Fruit fly (Drosophila melanogaster): ENCODE measurements around the gene Gbs-70E.

The Gbs-70E gene

DNA sequence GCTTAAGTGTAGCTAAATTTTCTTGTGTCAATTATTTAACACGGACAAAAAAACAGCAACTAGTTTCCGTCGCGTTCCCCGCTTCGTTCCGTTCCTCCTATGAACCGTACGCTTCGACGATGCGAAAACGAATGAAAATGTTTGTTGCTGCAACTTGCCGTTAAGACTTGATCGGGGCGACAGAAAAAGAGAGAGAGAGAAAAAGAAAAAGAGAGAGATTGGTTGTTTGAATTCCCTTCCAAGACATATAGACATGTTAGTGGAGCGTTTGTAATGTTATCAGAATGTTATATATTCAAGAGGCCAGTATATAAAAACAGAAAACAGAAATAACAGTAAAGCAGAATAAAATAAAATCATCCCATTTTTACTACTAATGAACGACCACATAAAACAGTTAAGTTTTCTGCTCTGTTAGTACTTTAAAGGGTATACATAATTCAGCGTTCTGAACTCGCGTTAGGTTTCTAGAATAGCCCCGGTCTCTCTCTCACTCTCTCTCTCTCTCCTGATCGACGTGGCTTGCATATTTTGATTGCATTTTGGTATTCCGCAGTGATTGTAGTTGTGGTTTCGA lies at the start of gene Gbs-70E:
Gene Gbs-70E (minus strand): TSS at position 137 of the 577 bp plus-strand sequence.
- peak; percentile 97 for TF ChIP-seq CG17801 (GFP tag; optimal IDR thresholded peaks at IDR 0.05; ENCODE audit: partially characterized antibody)

DNA sequence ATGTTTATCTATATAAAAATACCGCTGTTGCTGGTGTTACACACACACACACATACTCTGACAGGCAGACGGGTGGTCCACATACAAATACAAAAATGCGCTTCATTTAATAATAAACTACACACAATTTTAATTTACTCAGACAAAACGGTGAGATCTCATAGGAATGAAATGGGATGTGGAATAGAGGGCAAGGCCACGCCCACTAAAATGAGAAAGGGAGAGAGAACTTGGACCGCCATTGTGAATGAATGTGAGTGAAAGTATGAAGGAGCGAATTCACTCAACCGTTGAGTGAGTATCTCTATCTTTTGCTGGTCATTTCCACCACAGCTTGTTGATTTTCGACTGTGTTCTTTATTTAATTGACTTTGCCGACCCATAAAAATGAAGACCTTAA lies 49.8 kb upstream of the Gbs-70E start:
- TF ChIP-seq CG17801 (GFP tag; optimal IDR thresholded peaks at IDR 0.05; ENCODE audit: partially characterized antibody), result no peak

DNA sequence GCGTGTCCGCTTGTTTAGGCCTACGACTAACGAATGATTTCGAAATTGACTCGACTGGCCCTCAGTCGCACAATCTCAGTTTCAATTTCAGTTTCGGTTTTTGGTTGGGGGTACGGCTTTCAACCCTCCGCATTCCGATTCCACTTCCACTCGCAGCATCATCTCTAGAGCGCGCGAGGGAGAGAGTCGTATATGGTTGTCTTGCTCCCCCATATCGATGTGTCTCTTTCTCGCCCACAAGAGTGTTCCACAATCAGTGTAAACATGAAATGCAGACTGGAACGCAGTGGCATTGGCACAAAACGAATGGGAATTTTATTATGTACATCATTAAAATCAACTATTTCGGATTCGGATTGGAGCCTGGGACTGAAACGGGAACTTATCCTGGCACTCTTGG lies 48.7 kb upstream of the Gbs-70E start, which contains the start of gene HGTX:
Gene HGTX (minus strand): TSS at position 38 of the 400 bp plus-strand sequence.
- TF ChIP-seq CG17801 (GFP tag; optimal IDR thresholded peaks at IDR 0.05; ENCODE audit: partially characterized antibody), result no peak

DNA sequence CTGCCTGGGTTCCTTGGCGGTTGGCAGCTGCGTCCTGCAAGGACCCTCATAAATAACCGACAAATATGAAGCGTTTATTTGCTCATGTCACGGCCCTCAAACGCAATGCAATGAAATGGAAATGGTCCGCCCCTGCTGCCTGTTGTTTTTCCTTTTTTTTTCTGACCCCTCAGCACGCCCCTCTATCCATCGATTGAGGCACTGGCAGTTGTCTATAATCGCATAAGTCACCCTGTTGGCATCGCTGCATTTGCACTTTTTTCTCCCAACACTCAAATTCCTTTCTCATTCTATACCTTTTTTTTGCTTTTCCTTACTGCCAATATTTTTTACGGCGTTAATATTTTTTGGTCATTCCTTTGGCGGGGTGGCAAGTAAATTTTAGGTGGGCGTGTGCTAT lies 41.4 kb upstream of the Gbs-70E start:
- no peak for TF ChIP-seq CG17801 (GFP tag; optimal IDR thresholded peaks at IDR 0.05; ENCODE audit: partially characterized antibody)

DNA sequence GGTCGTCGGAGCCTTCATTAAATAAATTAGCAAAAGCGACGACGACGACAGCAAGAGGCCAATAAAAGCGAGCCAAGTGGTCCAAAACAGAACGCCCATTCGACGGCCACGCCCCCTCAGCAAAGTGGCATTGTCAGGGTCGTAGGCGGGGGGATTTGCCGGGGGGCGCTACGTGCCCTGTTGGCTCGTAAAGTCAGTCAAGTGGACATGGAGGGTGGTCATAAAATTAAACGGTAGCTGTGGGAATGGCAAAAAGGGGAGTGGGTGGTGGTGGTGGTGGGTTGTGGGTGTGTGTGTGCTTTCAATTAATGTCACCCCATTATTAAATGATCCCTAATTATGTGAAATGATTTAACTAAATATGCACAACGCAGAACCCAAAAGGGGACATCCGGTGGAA lies 40.2 kb upstream of the Gbs-70E start:
- no peak for TF ChIP-seq CG17801 (GFP tag; optimal IDR thresholded peaks at IDR 0.05; ENCODE audit: partially characterized antibody)

DNA sequence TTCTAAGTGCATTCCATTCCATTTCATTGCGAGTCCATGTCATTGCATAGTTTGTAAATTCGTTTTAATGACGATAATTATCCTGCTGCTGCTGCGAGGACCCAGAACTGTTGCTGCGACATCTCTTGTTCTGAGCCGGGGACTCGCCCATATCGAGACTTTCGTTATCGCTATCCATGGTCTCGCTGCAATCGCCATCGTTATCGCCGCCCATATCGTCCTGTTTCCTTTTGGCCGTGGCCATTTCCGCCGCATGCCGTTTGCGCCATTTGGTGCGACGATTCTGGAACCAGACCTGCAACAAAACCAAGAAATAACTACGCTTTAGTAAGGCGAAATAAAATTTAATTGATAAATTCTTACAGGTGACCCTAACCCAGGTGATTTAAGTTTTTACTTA lies 33.0 kb upstream of the Gbs-70E start:
- no peak for TF ChIP-seq CG17801 (GFP tag; optimal IDR thresholded peaks at IDR 0.05; ENCODE audit: partially characterized antibody)

DNA sequence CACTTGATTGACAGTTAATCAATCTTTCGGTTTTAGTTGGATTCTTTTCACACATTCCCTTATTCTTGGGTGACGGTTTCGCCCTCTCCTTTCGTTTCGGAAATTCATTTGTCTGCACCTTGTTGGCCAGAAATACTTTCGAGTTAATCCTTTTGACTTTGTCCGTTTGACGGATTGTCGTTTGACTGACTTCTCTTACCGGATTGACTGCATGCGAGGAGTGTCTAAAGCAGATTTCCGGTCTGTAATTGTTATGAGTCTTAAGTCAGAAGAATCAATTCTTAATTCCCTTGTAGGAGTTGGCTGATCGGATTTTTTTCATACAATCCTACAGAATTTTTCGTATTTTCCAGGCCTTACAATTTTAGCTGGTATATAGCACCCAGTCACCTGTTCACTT lies 32.0 kb upstream of the Gbs-70E start:
- TF ChIP-seq CG17801 (GFP tag; optimal IDR thresholded peaks at IDR 0.05; ENCODE audit: partially characterized antibody), result no peak

DNA sequence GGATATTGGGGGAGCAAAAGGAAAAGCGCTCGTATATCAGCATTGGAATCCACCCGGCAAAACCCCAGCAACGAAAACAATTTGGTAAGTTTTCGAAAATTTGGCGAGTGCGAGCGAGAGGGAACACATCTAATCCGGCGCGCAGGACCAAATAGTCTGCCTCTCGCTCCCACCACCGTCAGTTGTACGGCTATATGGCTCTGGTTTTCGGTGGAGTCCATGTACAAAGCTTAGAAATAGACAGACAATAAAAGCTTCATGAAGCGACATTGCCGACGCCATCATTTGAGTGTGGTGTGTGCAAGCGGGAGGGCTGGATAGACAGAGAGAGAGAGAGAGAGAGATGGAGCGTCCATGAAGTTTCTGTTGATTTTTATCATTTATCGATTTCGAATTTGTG lies 29.5 kb upstream of the Gbs-70E start:
- TF ChIP-seq CG17801 (GFP tag; optimal IDR thresholded peaks at IDR 0.05; ENCODE audit: partially characterized antibody), result no peak

DNA sequence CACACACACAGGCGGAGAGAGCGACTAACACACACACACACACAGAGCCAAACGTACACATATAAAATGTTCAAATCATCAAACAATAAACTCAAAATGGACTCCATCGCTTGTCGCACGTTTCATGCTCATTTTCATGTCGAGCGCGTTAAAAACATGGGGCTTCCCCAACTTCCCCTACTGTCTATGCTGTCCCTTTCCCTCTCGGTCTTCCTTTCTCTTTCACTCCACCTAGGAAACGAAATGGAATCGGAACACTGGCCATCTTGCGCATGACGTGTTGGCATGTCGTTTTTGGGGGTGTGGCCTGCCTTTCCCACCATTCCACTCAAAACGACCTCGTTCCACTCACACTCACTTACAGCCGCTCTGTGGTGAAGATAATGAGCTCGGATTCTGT lies 28.1 kb upstream of the Gbs-70E start:
- no peak for TF ChIP-seq CG17801 (GFP tag; optimal IDR thresholded peaks at IDR 0.05; ENCODE audit: partially characterized antibody)

DNA sequence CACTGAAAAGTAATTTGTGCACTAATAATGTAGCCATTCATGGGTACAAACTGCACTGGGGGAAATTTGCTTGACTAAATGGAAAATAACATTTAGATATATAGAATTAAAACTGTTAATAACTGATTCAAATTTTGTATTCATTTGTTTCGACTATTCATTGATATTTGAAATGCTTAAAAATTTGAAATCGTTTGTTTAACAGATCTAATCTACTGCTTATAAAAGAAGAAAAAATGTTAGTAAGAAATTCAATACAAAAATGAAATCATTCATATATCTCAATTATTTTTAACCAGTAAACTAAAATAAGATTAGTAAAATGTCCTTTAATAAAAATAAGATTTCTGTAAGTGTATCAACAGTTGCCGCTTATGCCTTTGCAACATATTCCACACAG lies 25.2 kb upstream of the Gbs-70E start:
- no peak for TF ChIP-seq CG17801 (GFP tag; optimal IDR thresholded peaks at IDR 0.05; ENCODE audit: partially characterized antibody)

DNA sequence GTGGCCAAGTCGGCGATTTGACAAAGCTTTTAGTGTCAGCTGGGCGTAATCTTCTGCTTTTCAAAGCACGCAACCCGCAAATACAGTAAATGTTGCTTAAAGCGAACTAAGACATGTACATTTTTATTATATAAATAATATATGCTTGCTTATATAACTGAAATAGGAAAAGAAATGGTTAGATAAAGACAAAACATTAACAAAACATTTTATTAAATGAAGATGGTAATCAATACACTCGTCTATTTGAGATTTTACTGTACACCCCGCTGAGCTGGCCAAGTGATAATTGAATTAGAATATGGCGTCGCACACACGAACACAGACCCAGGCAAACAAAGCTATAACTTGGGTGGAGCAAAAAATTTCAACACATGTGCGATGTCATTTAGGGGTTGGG lies 23.9 kb upstream of the Gbs-70E start:
- TF ChIP-seq CG17801 (GFP tag; optimal IDR thresholded peaks at IDR 0.05; ENCODE audit: partially characterized antibody), result no peak

DNA sequence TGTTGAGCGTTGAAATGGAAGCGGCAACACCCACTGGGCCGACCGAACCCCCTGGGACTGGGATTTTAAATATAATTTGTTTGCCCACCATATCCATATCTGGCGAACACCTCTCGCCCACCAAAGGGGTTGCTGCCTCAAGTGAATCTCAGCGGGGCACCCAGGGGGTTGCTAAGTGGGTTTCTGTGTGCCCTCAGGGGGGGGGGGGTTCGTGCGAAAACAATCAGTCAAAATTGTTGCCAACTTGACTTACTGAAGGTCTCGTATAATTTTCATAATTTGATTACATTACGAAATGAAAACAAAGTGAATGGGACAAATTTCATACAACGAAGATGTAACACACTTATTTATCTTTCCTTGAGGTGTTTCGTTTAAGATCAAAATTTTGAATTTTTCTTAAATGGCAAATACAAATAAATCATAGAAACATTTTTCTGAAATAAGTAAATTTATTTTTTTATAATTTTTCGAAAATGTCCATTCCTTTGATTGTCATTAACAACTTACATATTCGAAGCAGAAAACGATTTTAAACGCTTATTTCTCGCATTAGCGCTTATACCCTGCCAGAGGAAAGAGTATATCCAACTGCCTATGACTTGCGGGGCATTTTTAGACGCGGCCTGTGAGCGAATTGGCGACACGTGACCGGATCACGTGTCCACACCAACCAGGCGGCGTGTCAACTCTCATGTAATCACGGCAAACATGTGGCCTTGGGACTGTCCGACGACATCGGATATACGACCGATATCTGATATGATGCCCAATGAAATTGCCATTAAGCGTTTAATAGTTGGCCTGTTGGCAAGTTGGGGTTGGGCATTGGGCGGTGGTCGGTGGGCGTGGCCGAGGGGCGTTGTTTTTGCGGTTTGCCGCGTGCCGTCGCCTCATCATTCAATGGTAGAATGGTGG lies 19.1 kb upstream of the Gbs-70E start:
- no peak for TF ChIP-seq CG17801 (GFP tag; optimal IDR thresholded peaks at IDR 0.05; ENCODE audit: partially characterized antibody)

DNA sequence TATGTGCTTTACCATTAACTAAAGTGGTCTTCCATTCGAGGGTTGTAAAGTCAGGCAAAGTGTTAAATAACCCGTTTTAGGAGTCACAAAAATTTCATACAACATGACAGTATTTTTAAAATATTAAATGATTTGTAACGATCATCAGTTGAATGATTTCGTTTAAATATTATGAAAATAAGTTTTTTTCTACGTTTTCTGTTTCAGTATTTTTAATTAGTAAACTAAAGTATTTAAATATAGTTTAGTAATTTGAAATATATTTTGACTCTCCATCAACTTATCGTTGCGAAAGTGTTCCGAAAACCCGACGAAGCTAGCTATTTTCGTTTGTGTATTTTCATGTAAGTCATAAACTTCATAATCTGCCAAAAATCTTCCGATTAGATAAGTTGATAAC lies 16.4 kb upstream of the Gbs-70E start, which contains the start of gene CG42758:
Gene CG42758 (plus strand): TSS at position 301 of the 400 bp plus-strand sequence.
- no peak for TF ChIP-seq CG17801 (GFP tag; optimal IDR thresholded peaks at IDR 0.05; ENCODE audit: partially characterized antibody)

DNA sequence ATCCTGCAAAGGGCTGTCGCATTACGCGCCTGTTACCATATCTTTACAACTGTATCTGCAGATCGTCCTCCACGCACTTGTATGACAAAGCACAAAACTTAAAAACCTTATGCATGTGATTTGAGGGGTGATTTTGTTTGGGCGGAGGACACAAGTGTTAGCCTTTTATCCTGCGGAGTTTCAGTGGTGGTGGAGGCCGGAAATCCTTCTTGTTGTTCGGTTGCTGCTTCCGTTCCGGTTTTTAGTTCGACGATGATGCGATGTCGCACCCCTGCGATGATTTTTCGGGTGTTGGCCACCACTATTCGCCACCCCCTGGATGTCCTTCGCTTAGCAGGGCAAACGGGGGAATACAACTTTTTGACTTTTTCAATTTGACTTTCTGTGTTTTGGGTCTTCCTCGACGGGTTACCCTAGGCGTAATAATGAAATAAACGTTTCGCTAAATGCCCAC lies 14.4 kb upstream of the Gbs-70E start:
- no peak for TF ChIP-seq CG17801 (GFP tag; optimal IDR thresholded peaks at IDR 0.05; ENCODE audit: partially characterized antibody)

DNA sequence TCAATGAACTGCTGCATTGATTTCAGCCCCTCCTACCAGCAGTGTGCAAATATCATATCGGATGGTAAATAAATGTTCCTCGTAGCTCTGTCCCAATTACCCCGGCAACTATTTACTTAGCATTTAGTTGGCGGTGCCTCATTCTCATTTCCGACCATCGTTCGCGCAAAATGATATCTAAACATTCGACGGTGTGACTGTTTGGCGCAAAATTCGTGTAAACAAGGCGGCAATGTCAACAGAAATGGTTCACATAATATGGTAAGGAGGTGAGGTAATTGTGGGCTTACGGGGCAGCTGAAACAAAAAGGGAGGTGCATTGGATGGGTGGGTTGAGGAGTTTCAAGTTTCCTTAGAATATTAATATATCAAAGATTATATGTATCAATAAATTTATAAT lies 13.6 kb upstream of the Gbs-70E start:
- no peak for TF ChIP-seq CG17801 (GFP tag; optimal IDR thresholded peaks at IDR 0.05; ENCODE audit: partially characterized antibody)

DNA sequence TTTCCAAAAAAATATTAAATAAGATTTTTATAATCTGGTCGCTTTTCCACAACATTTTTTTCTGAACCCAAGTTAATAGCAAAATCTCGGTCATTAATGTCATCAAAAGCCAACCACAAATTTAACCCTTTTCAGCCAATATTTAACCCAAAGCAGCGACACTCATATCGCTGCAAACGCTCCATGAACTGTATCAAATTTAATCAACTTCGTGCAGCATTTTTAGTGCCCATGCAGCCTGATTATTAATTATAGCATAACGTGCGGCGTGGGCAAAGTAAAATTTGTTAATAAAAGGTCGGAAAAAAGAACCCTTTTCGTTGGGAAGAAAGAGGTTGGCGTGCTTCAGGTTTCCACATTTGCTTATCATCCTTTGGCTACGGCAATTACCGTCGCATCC lies 12.7 kb upstream of the Gbs-70E start:
- no peak for TF ChIP-seq CG17801 (GFP tag; optimal IDR thresholded peaks at IDR 0.05; ENCODE audit: partially characterized antibody)
